Fruit fly (Drosophila melanogaster) whole organism, wandering third instar larva: Measurements from ENCODE around the gene eca.

Source experiments
- Abd-B ChIP-seq: fragments of >200 bp; optimal IDR thresholded peaks from 2 replicates; lab custom pipeline; 2017; ENCODE audit warnings: missing biosample characterization, missing genetic modification characterization
- Hr78 ChIP-seq: fragments of >200 bp; optimal IDR thresholded peaks from 2 replicates; lab custom pipeline; 2017; ENCODE audit warnings: missing biosample characterization, missing genetic modification characterization
- Myc ChIP-seq: fragments of >200 bp; optimal IDR thresholded peaks from 2 replicates; lab custom pipeline; 2017
- N ChIP-seq: fragments of >200 bp; optimal IDR thresholded peaks from 2 replicates; lab custom pipeline; 2018; ENCODE audit warnings: missing biosample characterization, missing external identifiers, missing genetic modification characterization
- Vsx2 ChIP-seq: fragments of 200-300, 225-300 bp; sonication (Bioruptor generic); optimal IDR thresholded peaks from 2 replicates; lab custom pipeline; 2018; ENCODE audit warnings: missing biosample characterization, missing genetic modification characterization; ENCODE audit not compliant: partially characterized antibody
- brk ChIP-seq: fragments of 200-800 bp; sonication (Bioruptor generic); optimal IDR thresholded peaks from 2 replicates; lab custom pipeline; 2016; ENCODE audit warnings: missing biosample characterization, mild to moderate bottlenecking, missing genetic modification characterization
- h ChIP-seq: fragments of 200-800 bp; sonication (Bioruptor generic); optimal IDR thresholded peaks from 3 replicates; lab custom pipeline; 2016; ENCODE audit warnings: missing biosample characterization, mild to moderate bottlenecking, missing genetic modification characterization
- woc ChIP-seq: sonication (Bioruptor generic); optimal IDR thresholded peaks from 2 replicates; lab custom pipeline; 2016; ENCODE audit warnings: missing biosample characterization, mild to moderate bottlenecking, missing genetic modification characterization

DNA sequence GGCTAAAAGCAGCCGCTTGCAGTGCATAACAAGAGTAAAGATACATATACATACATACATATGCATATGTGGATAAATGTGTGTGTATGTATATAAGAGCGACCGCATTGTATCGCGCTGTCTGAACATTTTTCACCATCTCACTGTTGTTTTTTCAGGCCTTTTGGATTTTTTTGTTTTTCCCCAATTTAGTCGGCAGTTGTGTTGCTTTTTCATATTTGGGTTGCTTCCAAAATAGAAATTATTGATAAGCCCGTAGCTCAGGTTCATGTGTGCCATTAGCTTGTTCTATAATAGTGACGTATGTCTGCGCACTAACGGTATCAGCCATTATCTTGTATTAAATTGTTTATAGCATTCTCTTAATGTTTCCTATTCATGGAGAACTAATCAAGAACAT is 15.2 kb upstream of the eca start:
- TF ChIP-seq h (GFP tag; lab: Kevin White, UChicago) (no peak), N (GFP tag; lab: Kevin White, UChicago) (no peak), woc (GFP tag; lab: Kevin White, UChicago) (no peak), Hr78 (no peak), Myc (lab: Kevin White, UChicago) (no peak), Vsx2 (GFP tag; lab: Kevin White, UChicago) (no peak), Abd-B (GFP tag; lab: Kevin White, UChicago) (no peak), brk (GFP tag; lab: Kevin White, UChicago) (no peak)
